Fruit fly (Drosophila melanogaster): ENCODE results near the gene CG12104.

dm6 chr3L:1584781-1585180 is 17.7 kb downstream of the CG12104 start:
- TF ChIP-seq CG2678 (tag; optimal IDR thresholded peaks at IDR 0.05) (peak; percentile 28), CG14050 (GFP tag; IDR thresholded peaks at IDR 0.05) (no peak), btn (GFP tag; optimal IDR thresholded peaks at IDR 0.05) (no peak), Pdp1 (GFP tag; optimal IDR thresholded peaks at IDR 0.05) (no peak), gsb (GFP tag; IDR thresholded peaks at IDR 0.05) (no peak), kay (GFP tag; optimal IDR thresholded peaks at IDR 0.05) (no peak), CG9876 (GFP tag; optimal IDR thresholded peaks at IDR 0.05) (no peak), B-H1 (GFP tag; IDR thresholded peaks at IDR 0.05) (no peak), ind (GFP tag; optimal IDR thresholded peaks at IDR 0.05) (no peak), her (GFP tag; optimal IDR thresholded peaks at IDR 0.05) (no peak), CG8765 (GFP tag; IDR thresholded peaks at IDR 0.05) (no peak), jumu (GFP tag; optimal IDR thresholded peaks at IDR 0.05) (no peak), CG4854 (GFP tag; optimal IDR thresholded peaks at IDR 0.05) (no peak), CG32772 (GFP tag; IDR thresholded peaks at IDR 0.05) (no peak)
